Worm (Caenorhabditis elegans) whole organism, L4/young adult: Measurements from ENCODE around the gene F31E8.5.

Experiments used
- W03F9.2 ChIP-seq: fragments of 150-350 bp; optimal IDR thresholded peaks from 2 replicates; lab custom pipeline; 2014; ENCODE audit warnings: missing biosample characterization, missing genetic modification characterization
- dao-5 ChIP-seq: sonication (generic microtip); optimal IDR thresholded peaks from 2 replicates; lab custom pipeline; 2016; ENCODE audit warnings: missing genotype, missing genetic modification characterization, moderate library complexity, missing compliant biosample characterization
- him-1 ChIP-seq: sonication (generic microtip); optimal IDR thresholded peaks from 2 replicates; lab custom pipeline; 2016; ENCODE audit warnings: missing genotype, missing genetic modification reagents, missing genetic modification characterization, missing compliant biosample characterization

Gene F31E8.5

DNA sequence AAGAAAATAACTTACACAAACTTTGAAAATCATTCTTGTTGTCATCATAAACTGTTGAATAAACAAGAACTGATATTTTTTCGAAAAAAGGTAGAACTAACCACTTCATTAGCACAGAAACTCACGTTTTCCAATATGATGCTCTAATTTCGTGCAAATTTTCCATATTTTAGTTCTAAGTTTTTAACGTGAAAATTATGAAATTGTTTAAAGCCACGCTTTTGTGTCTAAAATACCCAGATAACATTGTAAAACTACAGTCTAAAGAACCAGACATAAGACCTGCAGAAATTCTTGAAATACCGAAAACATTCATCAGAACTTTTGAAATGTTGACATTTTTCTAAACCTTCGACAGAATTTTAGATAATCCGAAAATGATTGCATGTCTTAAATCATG, at the start of gene F31E8.5:
TSS of gene F31E8.5 (minus strand) at position 101 of the 400 bp plus-strand sequence.
- no peak for TF ChIP-seq dao-5 (tag; lab: Kevin White, UChicago)
- TF ChIP-seq W03F9.2 (tag; lab: Kevin White, UChicago), result no peak
- no peak for TF ChIP-seq him-1 (tag; lab: Kevin White, UChicago)

DNA sequence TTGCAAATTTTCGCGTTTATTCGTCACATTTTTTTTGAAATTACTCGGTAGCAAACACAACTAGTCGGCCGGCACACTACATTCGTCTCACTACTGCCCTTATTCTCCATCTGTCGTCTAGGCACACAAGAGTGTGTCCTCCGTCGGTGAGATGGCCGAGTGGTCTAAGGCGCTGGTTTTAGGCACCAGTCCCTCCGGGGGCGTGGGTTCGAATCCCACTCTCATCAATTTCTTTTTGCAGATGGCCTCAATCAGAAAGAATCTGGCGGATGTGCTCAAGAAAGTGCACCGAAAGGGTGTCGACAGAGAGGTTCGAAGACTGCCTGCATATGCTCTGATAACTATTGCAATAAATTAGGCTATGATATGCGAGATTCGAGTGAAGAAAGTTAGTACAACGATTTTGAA, 46.0 kb upstream of the F31E8.5 start:
- peak; percentile 14 for TF ChIP-seq W03F9.2 (tag; lab: Kevin White, UChicago)
- peak; percentile 24 for TF ChIP-seq dao-5 (tag; lab: Kevin White, UChicago)
- TF ChIP-seq him-1 (tag; lab: Kevin White, UChicago), result peak; percentile 91

DNA sequence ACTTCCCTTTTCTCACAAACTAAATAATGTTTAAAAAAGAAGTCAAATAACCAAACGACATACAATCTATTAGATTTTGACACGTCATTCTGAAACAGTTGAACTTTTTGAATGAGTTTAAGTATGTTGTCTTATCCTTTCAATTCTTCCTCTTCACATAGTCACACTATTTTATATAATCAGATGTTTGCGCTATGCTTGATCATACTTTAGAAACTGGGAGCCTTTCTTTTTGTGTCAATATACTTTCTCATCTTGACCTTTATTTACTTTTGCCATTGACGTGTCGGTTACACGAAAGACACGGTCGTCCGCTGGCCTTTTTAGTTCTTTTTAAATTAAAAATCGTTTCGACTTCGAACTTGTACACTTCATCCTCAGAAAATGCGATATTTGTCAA, 44.9 kb upstream of the F31E8.5 start, which contains the start of gene C04A2.15:
TSS of gene C04A2.15 (plus strand) at position 299 of the 400 bp plus-strand sequence.
- TF ChIP-seq him-1 (tag; lab: Kevin White, UChicago) (no peak), W03F9.2 (tag; lab: Kevin White, UChicago) (no peak), dao-5 (tag; lab: Kevin White, UChicago) (no peak)

DNA sequence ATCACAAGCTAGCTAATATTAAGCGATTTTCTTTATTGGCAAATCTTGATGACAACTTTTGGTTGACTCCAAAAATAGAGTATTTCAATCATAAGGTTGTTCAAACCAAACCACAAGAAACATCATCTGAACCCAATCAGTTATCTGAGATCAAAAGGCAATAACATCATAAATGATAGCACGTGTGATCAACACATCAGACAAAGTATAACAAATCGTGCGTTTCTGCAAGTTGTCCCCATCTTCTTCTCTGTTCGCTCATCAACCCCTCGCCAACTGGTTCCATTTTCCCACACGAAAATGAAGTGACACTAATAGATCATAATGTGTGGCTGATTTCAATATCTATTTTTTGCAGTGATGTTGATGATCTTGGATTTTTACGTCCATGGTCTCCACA, 42.2 kb upstream of the F31E8.5 start:
- TF ChIP-seq him-1 (tag; lab: Kevin White, UChicago) (no peak), W03F9.2 (tag; lab: Kevin White, UChicago) (no peak), dao-5 (tag; lab: Kevin White, UChicago) (no peak)

DNA sequence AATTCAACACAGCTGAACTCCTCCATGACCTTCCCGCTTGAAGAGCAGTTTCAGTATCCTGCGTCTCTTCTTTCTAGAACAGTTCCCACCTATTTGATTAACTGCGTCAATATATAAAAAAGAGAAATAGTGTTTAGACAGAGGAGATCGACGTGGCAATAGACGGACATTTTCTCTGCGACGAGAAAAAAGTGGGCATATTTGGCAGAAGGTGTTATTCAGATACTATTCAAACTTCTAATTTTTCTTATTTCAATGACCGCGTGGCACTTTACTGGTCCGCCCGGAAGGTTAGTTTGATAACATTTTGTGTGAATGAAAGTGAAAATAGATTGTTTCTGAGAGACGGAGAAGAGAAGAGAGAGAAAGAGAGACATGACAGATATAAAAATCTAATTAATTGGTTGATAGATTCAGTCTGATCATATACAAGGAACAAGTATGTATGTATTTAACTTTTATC, 40.9 kb upstream of the F31E8.5 start, which contains the start of gene tbc-6:
TSS of gene tbc-6 (plus strand) at position 208 of the 463 bp plus-strand sequence.
- TF ChIP-seq him-1 (tag; lab: Kevin White, UChicago) (no peak), W03F9.2 (tag; lab: Kevin White, UChicago) (peak; percentile 61)

DNA sequence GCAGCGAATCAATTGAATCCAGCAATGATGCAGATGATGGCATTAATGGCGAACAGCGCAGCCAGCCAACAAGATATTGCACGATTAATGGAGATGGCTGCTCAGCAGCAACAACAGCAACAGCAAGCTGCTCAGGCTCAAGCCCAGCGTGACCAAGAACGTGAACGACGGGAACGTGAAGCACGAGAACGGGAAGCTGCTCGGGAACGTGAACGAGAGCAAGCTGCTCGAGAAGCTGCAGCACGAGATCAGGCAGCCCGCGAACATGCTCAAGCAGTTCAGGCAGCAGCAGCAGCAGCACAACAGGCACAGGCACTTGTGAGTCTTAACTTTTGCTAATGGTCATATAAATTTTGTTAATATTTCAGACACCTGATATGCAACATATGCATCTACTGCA, 39.7 kb upstream of the F31E8.5 start:
- TF ChIP-seq dao-5 (tag; lab: Kevin White, UChicago), result no peak
- TF ChIP-seq him-1 (tag; lab: Kevin White, UChicago), result no peak
- TF ChIP-seq W03F9.2 (tag; lab: Kevin White, UChicago), result no peak

DNA sequence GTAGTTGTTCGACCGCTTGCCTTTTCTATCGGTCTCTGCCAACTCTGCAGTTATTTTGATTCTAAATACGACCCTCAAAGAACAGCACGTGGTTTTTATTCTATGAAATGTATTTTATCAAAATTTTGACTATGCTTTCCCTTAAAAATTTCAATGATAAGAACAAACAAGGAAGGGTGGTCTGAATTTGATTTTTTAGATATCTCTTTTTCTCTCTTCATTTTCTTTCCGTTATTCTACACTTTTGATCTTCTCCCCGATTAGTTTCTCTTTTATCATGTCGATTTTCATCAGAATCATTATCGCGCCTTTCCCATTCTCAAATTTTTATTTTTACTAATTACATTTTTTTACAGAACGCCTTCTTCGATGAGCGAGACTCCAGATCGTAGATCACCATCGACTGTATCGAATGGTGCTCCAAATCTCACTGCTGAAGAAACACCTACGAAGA, 38.0 kb upstream of the F31E8.5 start:
- TF ChIP-seq him-1 (tag; lab: Kevin White, UChicago) (no peak), dao-5 (tag; lab: Kevin White, UChicago) (no peak), W03F9.2 (tag; lab: Kevin White, UChicago) (no peak)

DNA sequence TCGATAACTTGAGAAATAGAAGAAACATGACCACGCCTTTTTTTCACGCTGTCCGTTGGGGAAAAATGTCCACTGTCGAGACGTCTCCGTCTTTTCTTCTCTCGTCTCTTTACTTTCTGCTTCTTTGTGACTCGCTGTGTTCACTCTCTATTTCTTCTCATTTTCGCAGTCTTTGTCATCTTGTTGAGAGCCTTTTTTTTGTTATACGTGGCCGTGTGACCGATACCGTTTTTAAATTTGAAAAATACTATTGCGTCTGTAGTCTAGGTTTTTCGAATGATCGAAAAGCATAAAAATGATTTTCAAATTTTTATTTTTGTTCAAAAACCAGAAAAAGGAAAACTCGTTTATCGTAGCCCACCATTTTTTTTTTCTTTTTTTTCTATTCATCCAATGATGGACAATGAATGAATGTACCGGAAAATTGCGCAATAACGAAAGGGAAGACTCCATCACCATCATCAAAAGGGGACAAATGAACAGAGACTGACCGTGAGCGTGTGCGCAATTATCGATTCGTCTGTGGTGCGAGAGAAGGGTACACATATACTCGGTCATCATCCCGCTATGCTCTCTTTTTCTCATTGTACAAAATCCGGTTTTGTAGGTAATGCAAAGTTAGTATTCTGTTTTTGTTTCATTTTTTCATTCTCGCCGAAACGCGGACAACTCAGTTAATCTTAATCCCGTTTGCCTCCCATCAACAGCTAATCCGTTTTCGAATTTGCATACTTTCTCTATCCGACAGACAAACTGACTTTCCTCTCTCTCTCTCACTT, 37.4 kb upstream of the F31E8.5 start:
- TF ChIP-seq him-1 (tag; lab: Kevin White, UChicago) (no peak), dao-5 (tag; lab: Kevin White, UChicago) (no peak), W03F9.2 (tag; lab: Kevin White, UChicago) (no peak)

DNA sequence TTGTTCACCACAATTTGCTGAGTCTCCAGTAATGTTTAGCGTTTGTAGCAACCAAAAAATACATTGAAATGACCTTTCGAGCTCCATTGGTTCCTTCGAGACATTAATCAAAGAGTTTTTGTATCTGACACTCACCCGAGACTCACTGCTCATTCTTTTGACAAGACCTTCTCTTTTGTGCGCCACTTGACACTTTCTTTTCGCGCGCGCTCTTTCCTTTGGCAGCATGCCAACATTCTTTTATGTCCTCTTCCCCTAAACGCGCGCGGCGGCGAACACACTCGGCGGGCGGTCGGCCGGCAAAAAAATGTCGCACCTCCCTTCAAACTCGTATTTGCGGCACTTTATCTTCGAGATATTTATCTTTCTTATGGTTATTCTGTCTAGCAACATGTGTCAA, 36.6 kb upstream of the F31E8.5 start:
- TF ChIP-seq dao-5 (tag; lab: Kevin White, UChicago), result no peak
- no peak for TF ChIP-seq him-1 (tag; lab: Kevin White, UChicago)
- no peak for TF ChIP-seq W03F9.2 (tag; lab: Kevin White, UChicago)

DNA sequence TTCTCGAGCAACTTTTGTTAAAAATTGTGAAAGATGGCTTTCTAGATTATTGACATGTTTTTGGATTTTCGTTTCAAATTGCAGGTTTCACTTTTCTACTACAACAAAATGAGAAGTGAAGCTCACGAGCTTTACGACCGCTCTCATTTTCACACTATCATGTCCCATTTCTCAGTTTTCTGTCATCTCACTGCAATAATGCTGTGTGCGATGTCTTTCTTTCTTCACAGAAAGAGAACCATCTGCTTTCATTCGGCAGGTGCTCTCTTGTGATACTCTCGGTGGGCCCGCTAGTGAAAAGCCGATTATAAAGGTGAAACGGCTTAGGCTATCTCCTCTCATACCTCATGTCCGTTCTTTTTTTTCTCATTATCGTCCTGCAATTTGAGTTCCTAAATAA, 36.1 kb upstream of the F31E8.5 start:
- TF ChIP-seq W03F9.2 (tag; lab: Kevin White, UChicago) (no peak), him-1 (tag; lab: Kevin White, UChicago) (no peak), dao-5 (tag; lab: Kevin White, UChicago) (no peak)

DNA sequence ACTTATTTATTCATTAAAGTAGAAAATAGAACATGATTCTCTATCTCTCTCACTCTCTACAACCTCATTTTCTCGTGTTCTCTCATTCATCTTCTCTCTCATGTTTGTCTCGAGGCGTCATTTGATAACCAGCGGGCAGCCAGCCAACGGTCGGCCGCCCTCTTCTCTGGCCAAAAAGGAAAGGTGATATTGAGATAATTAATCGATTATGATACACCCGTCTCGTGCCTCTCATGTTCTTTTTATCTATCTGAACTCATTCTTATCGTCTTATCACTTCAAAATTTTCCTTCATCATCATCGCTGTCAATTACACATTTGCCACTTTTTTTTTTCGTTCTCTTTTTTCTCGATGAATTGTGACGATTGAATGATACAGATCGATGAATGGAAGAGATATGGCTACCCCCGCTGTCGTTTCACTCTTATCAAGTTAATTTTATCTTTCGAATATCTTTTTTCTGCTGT, 35.6 kb upstream of the F31E8.5 start:
- TF ChIP-seq dao-5 (tag; lab: Kevin White, UChicago), result no peak
- TF ChIP-seq W03F9.2 (tag; lab: Kevin White, UChicago), result no peak
- no peak for TF ChIP-seq him-1 (tag; lab: Kevin White, UChicago)

DNA sequence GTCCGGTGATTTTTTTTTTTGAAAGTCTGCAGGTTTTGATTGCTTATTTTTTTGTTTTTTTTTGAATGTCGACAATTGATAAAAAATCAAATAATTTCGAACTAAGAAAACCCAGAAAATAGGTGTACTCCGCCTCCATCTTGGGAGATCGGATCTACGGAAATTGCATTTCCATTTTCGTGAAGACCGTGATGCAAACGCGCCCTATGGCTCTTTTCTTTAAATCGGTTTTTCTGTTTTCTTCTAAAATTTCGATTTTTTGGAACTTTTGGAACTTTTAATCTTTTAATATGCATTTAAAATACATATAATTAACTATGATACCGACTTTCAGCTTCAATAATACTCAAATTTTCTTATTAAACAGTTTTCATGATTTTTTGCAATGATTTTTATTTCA, 34.9 kb upstream of the F31E8.5 start:
- TF ChIP-seq dao-5 (tag; lab: Kevin White, UChicago), result no peak
- no peak for TF ChIP-seq W03F9.2 (tag; lab: Kevin White, UChicago)
- TF ChIP-seq him-1 (tag; lab: Kevin White, UChicago), result no peak

DNA sequence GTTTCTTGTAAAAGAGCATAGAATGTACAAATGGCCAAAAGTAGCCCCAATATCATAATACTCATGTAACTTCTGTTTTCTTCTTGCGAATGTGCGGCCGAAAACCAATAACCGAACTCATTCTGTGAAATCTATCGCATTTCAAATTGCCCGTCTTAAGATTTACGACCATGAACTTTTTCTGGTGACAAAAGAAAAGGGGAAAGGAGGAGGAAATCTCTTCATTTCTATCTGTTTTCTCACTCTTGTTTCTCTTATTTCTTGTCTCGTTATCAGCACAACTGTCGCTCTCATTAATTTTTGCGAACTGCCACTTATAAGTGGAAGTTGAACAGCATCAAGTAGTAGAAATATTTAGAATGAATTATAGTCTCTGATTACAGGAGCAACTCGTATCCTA, 34.0 kb upstream of the F31E8.5 start:
- TF ChIP-seq W03F9.2 (tag; lab: Kevin White, UChicago) (no peak), him-1 (tag; lab: Kevin White, UChicago) (no peak), dao-5 (tag; lab: Kevin White, UChicago) (no peak)
